Fruit fly (Drosophila melanogaster) whole organism, wandering third instar larva: ENCODE results near the gene CG18744.

Source experiments
- CG32264 ChIP-seq: fragments of 200-800 bp; sonication (Bioruptor generic); optimal IDR thresholded peaks from 2 replicates; lab custom pipeline; 2016; ENCODE audit warnings: missing biosample characterization, missing genetic modification characterization
- CG9705 ChIP-seq: fragments of 200-800 bp; sonication (Bioruptor generic); optimal IDR thresholded peaks from 2 replicates; lab custom pipeline; 2018; ENCODE audit warnings: missing biosample characterization, mild to moderate bottlenecking, missing genetic modification characterization
- CrebA ChIP-seq: fragments of 200-800 bp; sonication (Bioruptor generic); optimal IDR thresholded peaks from 2 replicates; lab custom pipeline; 2016; ENCODE audit warnings: missing biosample characterization, mild to moderate bottlenecking, missing genetic modification characterization, borderline replicate concordance
- Dfd ChIP-seq: fragments of >200 bp; optimal IDR thresholded peaks from 2 replicates; lab custom pipeline; 2017; ENCODE audit warnings: missing biosample characterization, missing genetic modification characterization
- Dif ChIP-seq: fragments of 200-275, 200-300 bp; sonication (Bioruptor generic); optimal IDR thresholded peaks from 2 replicates; lab custom pipeline; 2018; ENCODE audit warnings: missing biosample characterization, missing genetic modification characterization; ENCODE audit not compliant: partially characterized antibody
- HLH106 ChIP-seq: fragments of 200-800 bp; optimal IDR thresholded peaks from 3 replicates; lab custom pipeline; 2019; ENCODE audit warnings: missing biosample characterization, mild to moderate bottlenecking, missing genetic modification characterization, moderate library complexity
- Hr78 ChIP-seq: fragments of >200 bp; optimal IDR thresholded peaks from 2 replicates; lab custom pipeline; 2017; ENCODE audit warnings: missing biosample characterization, missing genetic modification characterization
- Hr83 ChIP-seq: fragments of 200-300 bp; sonication (Bioruptor generic); optimal IDR thresholded peaks from 2 replicates; lab custom pipeline; 2016; ENCODE audit warnings: missing biosample characterization, mild to moderate bottlenecking, missing genetic modification characterization, moderate library complexity; ENCODE audit not compliant: poor library complexity, severe bottlenecking
- Jra ChIP-seq: sonication (Bioruptor generic); optimal IDR thresholded peaks from 2 replicates; lab custom pipeline; 2016; ENCODE audit warnings: missing biosample characterization, missing genetic modification characterization
- Myc ChIP-seq: fragments of >200 bp; optimal IDR thresholded peaks from 2 replicates; lab custom pipeline; 2017
- N ChIP-seq: fragments of >200 bp; optimal IDR thresholded peaks from 2 replicates; lab custom pipeline; 2018; ENCODE audit warnings: missing biosample characterization, missing external identifiers, missing genetic modification characterization
- br ChIP-seq: fragments of 200-800 bp; sonication (Bioruptor generic); optimal IDR thresholded peaks from 2 replicates; lab custom pipeline; 2016; ENCODE audit warnings: missing biosample characterization, missing genetic modification characterization
- brk ChIP-seq: fragments of 200-800 bp; sonication (Bioruptor generic); optimal IDR thresholded peaks from 2 replicates; lab custom pipeline; 2016; ENCODE audit warnings: missing biosample characterization, mild to moderate bottlenecking, missing genetic modification characterization
- dl ChIP-seq, 2 experiments: fragments of 175-275, 200-275 bp in 1 of 2; fragments of 200-275 bp in 1 of 2; sonication (Bioruptor generic); optimal IDR thresholded peaks; lab custom pipeline; 2018; ENCODE audit warnings: mild to moderate bottlenecking in 2 of 2, missing biosample characterization in 2 of 2, missing genetic modification characterization in 2 of 2, moderate library complexity in 2 of 2; ENCODE audit not compliant: partially characterized antibody in 2 of 2, insufficient read depth in 1 of 2
- foxo ChIP-seq, 2 experiments: fragments of 200-800 bp; sonication (Bioruptor generic); optimal IDR thresholded peaks; 2 replicates in 1 of 2; 3 replicates in 1 of 2; lab custom pipeline; 2016 to 2017; ENCODE audit warnings: missing biosample characterization in 2 of 2, missing genetic modification characterization in 2 of 2
- pan ChIP-seq: fragments of >200 bp; optimal IDR thresholded peaks from 2 replicates; lab custom pipeline; 2017
- sage ChIP-seq: fragments of 200-800 bp; sonication (Bioruptor generic); optimal IDR thresholded peaks from 2 replicates; lab custom pipeline; 2016; ENCODE audit warnings: missing biosample characterization, mild to moderate bottlenecking, missing genetic modification characterization
- woc ChIP-seq: sonication (Bioruptor generic); optimal IDR thresholded peaks from 2 replicates; lab custom pipeline; 2016; ENCODE audit warnings: missing biosample characterization, mild to moderate bottlenecking, missing genetic modification characterization

The CG18744 gene

dm6 chr3R:7749993-7750392 lies 48.6 kb downstream of the CG18744 start, which contains the start of gene pyd3:
pyd3 (minus strand) TSS chr3R:7750079.
- TF ChIP-seq CG32264 (no peak), sage (GFP tag; lab: Kevin White, UChicago) (no peak), Myc (no peak), brk (GFP tag; lab: Kevin White, UChicago) (no peak), CG9705 (GFP tag; lab: Kevin White, UChicago) (no peak), Jra (GFP tag; lab: Kevin White, UChicago) (no peak), Dfd (GFP tag; lab: Kevin White, UChicago) (no peak), pan (no peak), Dif (GFP tag; lab: Kevin White, UChicago) (no peak), CrebA (no peak), woc (GFP tag; lab: Kevin White, UChicago) (no peak), dl (GFP tag; optimal IDR thresholded peaks at IDR 0.05; lab: Kevin White, UChicago; ENCODE audit: insufficient read depth in 1 of 2, partially characterized antibody in 2 of 2) (no peak), HLH106 (tag; lab: Kevin White, UChicago) (no peak), foxo (GFP tag; optimal IDR thresholded peaks at IDR 0.05; lab: Kevin White, UChicago) (no peak), Hr83 (no peak), N (GFP tag; lab: Kevin White, UChicago) (no peak), Hr78 (GFP tag; lab: Kevin White, UChicago) (no peak), br (GFP tag; lab: Kevin White, UChicago) (no peak)
